Fruit fly (Drosophila melanogaster): ENCODE data around the gene sloth2.
A peak's percentile ranks its signal among the peaks of the same experiment; 100 is the strongest.

Gene sloth2

DNA sequence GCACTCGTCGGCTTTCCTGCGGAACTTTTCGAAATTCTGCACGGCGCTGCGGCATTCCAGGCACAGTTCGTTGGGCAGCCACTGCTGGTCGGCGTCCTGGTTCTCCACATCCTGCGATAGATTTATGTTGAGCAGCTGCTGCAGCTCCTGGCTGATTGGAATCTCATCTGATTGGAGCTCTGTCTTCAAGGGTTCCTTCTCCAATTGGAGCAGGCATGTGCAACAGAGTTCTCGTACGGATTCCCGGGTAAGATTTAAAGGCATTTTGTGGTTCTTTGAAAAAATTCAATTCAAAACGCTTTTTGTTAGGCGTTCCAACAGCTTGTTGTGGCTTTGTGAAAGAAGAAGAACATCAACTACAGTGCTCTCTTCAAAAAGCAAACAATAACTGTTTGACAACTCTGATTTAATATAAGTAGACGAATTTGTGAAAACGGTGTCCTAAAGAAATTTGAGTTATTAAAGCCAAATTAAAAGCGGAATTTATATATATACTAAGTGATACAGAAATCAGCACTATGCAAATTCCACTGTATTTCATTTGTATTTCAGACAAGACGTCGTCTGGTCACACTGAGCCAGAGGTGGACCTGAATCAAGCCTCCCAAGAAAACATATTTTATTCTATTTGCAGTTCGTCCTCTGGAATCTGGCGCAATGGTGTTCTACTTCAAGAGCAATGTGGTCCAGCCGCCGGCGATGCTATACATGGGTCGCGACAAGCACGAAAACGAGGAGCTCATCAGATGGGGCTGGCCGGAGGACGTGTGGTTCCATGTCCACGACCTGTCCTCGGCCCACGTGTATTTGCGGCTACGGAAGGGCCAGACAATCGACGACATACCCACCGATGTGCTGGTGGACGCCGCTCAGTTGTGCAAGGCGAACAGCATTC lies 2.4 kb downstream of the sloth2 start, which contains the start of the genes CG3032 and CG4593 (continued):
- TF ChIP-seq scrt (GFP tag; optimal IDR thresholded peaks at IDR 0.05) (peak; percentile 68), CG10654 (GFP tag; optimal IDR thresholded peaks at IDR 0.05) (peak; percentile 69), CG18619 (GFP tag; optimal IDR thresholded peaks at IDR 0.05) (peak; percentile 71), bbx (GFP tag; IDR thresholded peaks at IDR 0.05; ENCODE audit: partially characterized antibody) (no peak), Lpt (GFP tag; optimal IDR thresholded peaks at IDR 0.05) (no peak), CG14050 (GFP tag; IDR thresholded peaks at IDR 0.05) (peak; percentile 83), CG6254 (GFP tag; optimal IDR thresholded peaks at IDR 0.05) (no peak), bowl (GFP tag; IDR thresholded peaks at IDR 0.05) (peak; percentile 64), Pdp1 (GFP tag; optimal IDR thresholded peaks at IDR 0.05) (peak; percentile 75 to 80), slp2 (GFP tag; optimal IDR thresholded peaks at IDR 0.05) (peak; percentile 47), az2 (GFP tag; optimal IDR thresholded peaks at IDR 0.05) (peak; percentile 81), ara (GFP tag; IDR thresholded peaks at IDR 0.05) (peak; percentile 73), rib (GFP tag; IDR thresholded peaks at IDR 0.05) (peak; percentile 81), CG6791 (GFP tag; IDR thresholded peaks at IDR 0.05; ENCODE audit: partially characterized antibody) (no peak), mld (GFP tag; IDR thresholded peaks at IDR 0.05; ENCODE audit: partially characterized antibody) (no peak), jing (GFP tag; optimal IDR thresholded peaks at IDR 0.05) (peak; percentile 38), Hr78 (GFP tag; optimal IDR thresholded peaks at IDR 0.05) (no peak), chm (GFP tag; IDR thresholded peaks at IDR 0.05) (peak; percentile 66; the same call in 1 of the 2 replicates), ranshi (GFP tag; IDR thresholded peaks at IDR 0.05) (peak; percentile 87; the same call in 1 of the 2 replicates), CG13287 (GFP tag; IDR thresholded peaks at IDR 0.05; ENCODE audit: partially characterized antibody) (peak; percentile 23; the same call in 1 of the 2 replicates), D19A (tag; optimal IDR thresholded peaks at IDR 0.05) (peak; percentile 58), CG12236 (GFP tag; optimal IDR thresholded peaks at IDR 0.05) (peak; percentile 4), sc (optimal IDR thresholded peaks at IDR 0.05) (no peak), sc (GFP tag; optimal IDR thresholded peaks at IDR 0.05) (no peak), CG12155 (GFP tag; optimal IDR thresholded peaks at IDR 0.05) (peak; percentile 85), Scr (GFP tag; IDR thresholded peaks at IDR 0.05; ENCODE audit: partially characterized antibody) (0 out of 2 replicates have a peak, but pooled peaks have one; percentile 17), lab (GFP tag; optimal IDR thresholded peaks at IDR 0.05) (peak; percentile 89), lilli (GFP tag; optimal IDR thresholded peaks at IDR 0.05) (peak; percentile 89), Hmx (GFP tag; optimal IDR thresholded peaks at IDR 0.05) (peak; percentile 56), Dip3 (GFP tag; optimal IDR thresholded peaks at IDR 0.05) (peak; percentile 86), Bgb (GFP tag; IDR thresholded peaks at IDR 0.05; ENCODE audit: partially characterized antibody) (no peak), Blimp-1 (GFP tag; optimal IDR thresholded peaks at IDR 0.05) (peak; percentile 67), stwl (tag; optimal IDR thresholded peaks at IDR 0.05) (peak; percentile 41), klu (GFP tag; IDR thresholded peaks at IDR 0.05) (peak; percentile 83), Nf-YC (tag; optimal IDR thresholded peaks at IDR 0.05) (peak; percentile 48), CHES-1-like (GFP tag; optimal IDR thresholded peaks at IDR 0.05) (peak; percentile 65), dm (GFP tag; optimal IDR thresholded peaks at IDR 0.05) (no peak), NFAT (GFP tag; IDR thresholded peaks at IDR 0.05) (peak; percentile 94), ftz-f1 (GFP tag; optimal IDR thresholded peaks at IDR 0.05) (no peak), GATAe (GFP tag; conservative IDR thresholded peaks at IDR 0.05) (peak; percentile 73), CG3995 (GFP tag; optimal IDR thresholded peaks at IDR 0.05) (peak; percentile 54), jumu (GFP tag; optimal IDR thresholded peaks at IDR 0.05) (peak; percentile 57), Dbx (GFP tag; IDR thresholded peaks at IDR 0.05) (peak; percentile 85), CG15514 (GFP tag; optimal IDR thresholded peaks at IDR 0.05) (peak; percentile 79), CG11695 (GFP tag; IDR thresholded peaks at IDR 0.05) (peak; percentile 82; the same call in 2 of the 3 replicates), pros (GFP tag; optimal IDR thresholded peaks at IDR 0.05) (no peak), CG3407 (GFP tag; optimal IDR thresholded peaks at IDR 0.05) (no peak), CG9437 (GFP tag; optimal IDR thresholded peaks at IDR 0.05) (peak; percentile 53)
